Worm (Caenorhabditis elegans): ENCODE results near the gene Y62H9A.11.

Gene Y62H9A.11

DNA sequence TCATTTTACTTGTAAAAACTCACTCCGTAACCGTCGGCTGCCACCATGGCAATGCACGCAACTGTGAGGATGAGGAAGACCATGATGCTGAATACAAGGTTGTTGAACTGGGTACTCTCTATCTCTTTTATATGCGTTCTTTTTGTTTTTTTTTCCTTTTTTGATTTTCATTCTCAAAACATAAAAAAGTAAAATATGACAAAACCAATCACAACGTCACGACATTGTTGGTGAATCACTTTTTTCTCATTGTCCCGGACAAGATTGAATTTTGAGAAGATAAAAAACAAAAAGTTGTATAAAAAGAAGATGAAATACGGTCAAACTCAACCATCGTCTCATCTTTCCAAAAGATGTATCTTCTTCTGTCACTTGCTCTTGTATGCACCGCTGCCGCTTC lies 24.4 kb downstream of the Y62H9A.11 start, which contains the start of the genes Y62H9A.5 and ule-5:
Y62H9A.5 (minus strand) TSS at position 101 of the 400 bp plus-strand sequence.
ule-5 (plus strand) TSS at position 328 of the 400 bp plus-strand sequence.
- no peak for TF ChIP-seq hlh-1 (tag; optimal IDR thresholded peaks at IDR 0.05)
- no peak for TF ChIP-seq nhr-28 (tag; optimal IDR thresholded peaks at IDR 0.05)
- TF ChIP-seq elt-1 (tag; optimal IDR thresholded peaks at IDR 0.05; ENCODE audit: borderline replicate concordance, insufficient read depth), result no peak
- no peak for TF ChIP-seq tbx-8 (GFP tag; optimal IDR thresholded peaks at IDR 0.05)
- no peak for TF ChIP-seq nhr-12 (tag; optimal IDR thresholded peaks at IDR 0.05)
- TF ChIP-seq lin-13 (tag; optimal IDR thresholded peaks at IDR 0.05), result no peak
- no peak for TF ChIP-seq bed-3 (GFP tag; optimal IDR thresholded peaks at IDR 0.05)
- no peak for TF ChIP-seq ceh-43 (GFP tag; optimal IDR thresholded peaks at IDR 0.05)
- TF ChIP-seq cnd-1 (tag; optimal IDR thresholded peaks at IDR 0.05), result no peak
- no peak for TF ChIP-seq drap-1 (GFP tag; optimal IDR thresholded peaks at IDR 0.05)
- no peak for TF ChIP-seq M03D4.4 (tag; optimal IDR thresholded peaks at IDR 0.05)
- no peak for TF ChIP-seq nhr-237 (tag; optimal IDR thresholded peaks at IDR 0.05)

ce11 chrX:11879871-11880270 lies 27.3 kb downstream of the Y62H9A.11 start, which contains the start of the genes Y62H9A.3 and Y62H9A.4:
Y62H9A.3 (minus strand) TSS chrX:11879971.
Y62H9A.4 (plus strand) TSS chrX:11880126.
- no peak for TF ChIP-seq lsy-2 (tag; optimal IDR thresholded peaks at IDR 0.05)
- no peak for TF ChIP-seq ham-2 (GFP tag; optimal IDR thresholded peaks at IDR 0.05)
- TF ChIP-seq nhr-2 (tag; optimal IDR thresholded peaks at IDR 0.05), result no peak
- no peak for TF ChIP-seq drap-1 (GFP tag; optimal IDR thresholded peaks at IDR 0.05)
- no peak for TF ChIP-seq M03D4.4 (tag; optimal IDR thresholded peaks at IDR 0.05)
- TF ChIP-seq nhr-76 (tag; optimal IDR thresholded peaks at IDR 0.05), result no peak
- no peak for TF ChIP-seq nhr-12 (tag; optimal IDR thresholded peaks at IDR 0.05)
- TF ChIP-seq tbx-8 (GFP tag; optimal IDR thresholded peaks at IDR 0.05), result no peak
- no peak for TF ChIP-seq ceh-39 (tag; optimal IDR thresholded peaks at IDR 0.05)
- no peak for TF ChIP-seq unc-62 (GFP tag; optimal IDR thresholded peaks at IDR 0.05)

ce11 chrX:11878109-11878508 lies 29.1 kb downstream of the Y62H9A.11 start, which contains the start of gene Y62H9A.2:
Y62H9A.2 (minus strand) TSS chrX:11878209.
- TF ChIP-seq ces-1 (GFP tag; optimal IDR thresholded peaks at IDR 0.05), result no peak
- TF ChIP-seq ztf-11 (tag; optimal IDR thresholded peaks at IDR 0.05), result no peak

ce11 chrX:11875260-11875659 lies 31.9 kb downstream of the Y62H9A.11 start, which contains the start of gene Y62H9A.1:
Y62H9A.1 (plus strand) TSS chrX:11875541.
- TF ChIP-seq ceh-43 (GFP tag; optimal IDR thresholded peaks at IDR 0.05), result no peak
- TF ChIP-seq tbx-8 (GFP tag; optimal IDR thresholded peaks at IDR 0.05), result no peak
- no peak for TF ChIP-seq nhr-237 (tag; optimal IDR thresholded peaks at IDR 0.05)
- no peak for TF ChIP-seq ceh-83 (GFP tag; optimal IDR thresholded peaks at IDR 0.05)
- TF ChIP-seq ztf-11 (tag; optimal IDR thresholded peaks at IDR 0.05), result no peak
- no peak for TF ChIP-seq elt-1 (tag; optimal IDR thresholded peaks at IDR 0.05; ENCODE audit: borderline replicate concordance, insufficient read depth)
- no peak for TF ChIP-seq ces-1 (GFP tag; optimal IDR thresholded peaks at IDR 0.05)
- TF ChIP-seq snpc-4 (tag; optimal IDR thresholded peaks at IDR 0.05), result no peak
- no peak for TF ChIP-seq ham-2 (GFP tag; optimal IDR thresholded peaks at IDR 0.05)
- TF ChIP-seq flh-1 (GFP tag; optimal IDR thresholded peaks at IDR 0.05), result no peak
- TF ChIP-seq pha-4 (tag; optimal IDR thresholded peaks at IDR 0.05), result no peak
- no peak for TF ChIP-seq lin-32 (GFP tag; optimal IDR thresholded peaks at IDR 0.05)
- no peak for TF ChIP-seq ceh-39 (tag; optimal IDR thresholded peaks at IDR 0.05)
- no peak for TF ChIP-seq bed-3 (GFP tag; optimal IDR thresholded peaks at IDR 0.05)
- no peak for TF ChIP-seq nhr-76 (tag; optimal IDR thresholded peaks at IDR 0.05)
- no peak for TF ChIP-seq lin-13 (tag; optimal IDR thresholded peaks at IDR 0.05)
- no peak for TF ChIP-seq drap-1 (GFP tag; optimal IDR thresholded peaks at IDR 0.05)

DNA sequence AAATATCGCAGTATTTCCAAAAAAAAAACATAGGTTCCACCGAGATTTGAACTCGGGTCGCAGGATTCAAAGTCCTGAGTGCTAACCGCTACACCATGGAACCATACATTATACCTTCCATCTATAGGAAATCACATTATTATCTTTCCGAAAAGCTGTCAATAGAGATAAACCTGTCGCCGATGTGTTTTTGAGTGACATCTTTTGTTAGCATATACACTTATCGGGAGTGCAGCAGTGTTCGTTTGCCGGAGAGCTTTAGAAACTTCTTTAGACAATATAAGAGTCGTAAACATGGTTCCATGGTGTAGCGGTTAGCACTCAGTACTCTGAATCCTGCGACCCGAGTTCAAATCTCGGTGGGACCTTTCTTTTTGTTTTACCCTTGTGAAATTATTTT lies 35.0 kb downstream of the Y62H9A.11 start:
- TF ChIP-seq blmp-1 (tag; optimal IDR thresholded peaks at IDR 0.05), result no peak
- TF ChIP-seq ceh-83 (GFP tag; optimal IDR thresholded peaks at IDR 0.05), result peak; percentile 4

DNA sequence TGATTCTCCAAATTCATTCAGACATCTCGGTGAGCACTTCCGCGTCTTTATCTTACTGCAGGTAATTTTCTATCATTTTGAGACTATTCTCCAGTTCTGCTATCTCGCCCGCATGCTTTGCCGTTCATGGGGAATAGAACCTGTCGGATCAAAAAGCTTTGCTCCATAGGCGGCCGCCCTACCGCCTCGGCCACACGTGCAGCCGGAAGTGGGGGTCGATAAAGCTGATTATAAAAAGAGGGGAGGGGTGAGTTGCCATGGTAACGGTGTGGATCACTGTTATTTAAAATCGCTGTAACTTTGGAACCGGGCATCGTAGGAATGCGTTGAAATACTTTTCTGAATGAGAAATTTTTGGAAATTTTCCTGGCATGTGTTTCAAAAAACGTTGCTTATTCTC lies 36.8 kb downstream of the Y62H9A.11 start:
- no peak for TF ChIP-seq elt-1 (tag; optimal IDR thresholded peaks at IDR 0.05; ENCODE audit: borderline replicate concordance, insufficient read depth)
- no peak for TF ChIP-seq unc-62 (GFP tag; optimal IDR thresholded peaks at IDR 0.05)
- TF ChIP-seq cnd-1 (tag; optimal IDR thresholded peaks at IDR 0.05), result no peak
- no peak for TF ChIP-seq snpc-4 (tag; optimal IDR thresholded peaks at IDR 0.05)
- TF ChIP-seq zip-8 (tag; optimal IDR thresholded peaks at IDR 0.05), result no peak
- TF ChIP-seq nhr-237 (tag; optimal IDR thresholded peaks at IDR 0.05), result no peak
- no peak for TF ChIP-seq mep-1 (tag; optimal IDR thresholded peaks at IDR 0.05)
- TF ChIP-seq blmp-1 (tag; optimal IDR thresholded peaks at IDR 0.05), result no peak
- TF ChIP-seq pha-4 (tag; optimal IDR thresholded peaks at IDR 0.05), result no peak
